Fruit fly (Drosophila melanogaster): ENCODE measurements around the gene Polr1C.

DNA sequence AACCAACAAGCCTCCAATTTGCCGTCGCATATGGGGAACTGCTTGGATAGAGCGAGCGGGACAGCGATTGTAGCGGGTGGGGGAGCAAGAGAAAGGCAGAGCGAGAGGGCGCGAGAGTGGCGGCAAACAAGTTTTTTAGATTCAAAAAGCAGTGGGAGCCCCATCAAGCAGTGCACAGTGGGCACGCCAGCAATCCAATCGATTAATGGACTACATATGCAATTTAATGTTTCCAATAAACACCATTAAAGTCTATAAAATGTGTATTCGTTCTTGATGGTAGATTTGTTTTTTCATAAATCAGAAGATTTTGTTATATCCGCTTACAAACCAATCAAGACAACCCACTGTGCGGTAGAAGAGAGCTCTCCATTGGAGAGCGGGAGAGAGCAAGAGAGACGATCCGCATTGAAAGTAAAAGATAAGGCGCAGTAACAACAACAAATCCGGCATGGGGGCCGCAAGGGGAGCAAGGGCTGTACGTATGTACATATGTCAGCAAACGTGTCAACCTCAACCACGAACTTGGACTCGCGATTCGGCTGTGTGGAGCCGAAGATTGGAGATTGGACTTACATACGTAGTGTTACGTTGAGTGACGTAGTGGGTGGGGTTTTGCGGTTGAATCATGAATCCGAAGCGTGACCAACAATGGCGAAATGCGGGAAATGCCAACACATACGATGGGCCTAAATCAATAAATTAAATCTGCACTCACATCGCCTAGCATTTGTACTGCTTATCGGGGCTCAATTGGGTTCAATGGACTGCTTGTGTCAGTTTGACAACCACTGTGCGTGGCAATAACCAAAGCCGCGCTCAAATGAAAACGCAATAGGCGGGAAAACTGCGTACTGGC is 28.8 kb downstream of the Polr1C start:
- TF ChIP-seq CG11902 (GFP tag; optimal IDR thresholded peaks at IDR 0.05), result peak; percentile 99
- peak; percentile 100 for TF ChIP-seq Lpt (GFP tag; optimal IDR thresholded peaks at IDR 0.05)
- peak; percentile 99 for TF ChIP-seq CG31627 (GFP tag; optimal IDR thresholded peaks at IDR 0.05)
- peak; percentile 98 for TF ChIP-seq CG8319 (GFP tag; optimal IDR thresholded peaks at IDR 0.05)
